Worm (Caenorhabditis elegans) whole organism, young adult: ENCODE measurements around the gene F54H12.7.

Experiments
- B0035.1 ChIP-seq: sonication (generic microtip); optimal IDR thresholded peaks from 2 replicates; lab custom pipeline; 2016; ENCODE audit warnings: missing genetic modification characterization, mild to moderate bottlenecking, missing compliant biosample characterization, missing genotype, missing genetic modification reagents
- F23B12.7 ChIP-seq: sonication (generic microtip); optimal IDR thresholded peaks from 2 replicates; lab custom pipeline; 2017; ENCODE audit warnings: missing genetic modification characterization, mild to moderate bottlenecking, missing compliant biosample characterization, antibody characterized with exemption, moderate library complexity; ENCODE audit not compliant: insufficient read depth
- F52B5.7 ChIP-seq: sonication (generic microtip); optimal IDR thresholded peaks from 2 replicates; lab custom pipeline; 2016; ENCODE audit warnings: mild to moderate bottlenecking, missing genetic modification characterization, missing compliant biosample characterization
- F55B11.4 ChIP-seq: sonication (generic microtip); optimal IDR thresholded peaks from 2 replicates; lab custom pipeline; 2016; ENCODE audit warnings: missing compliant biosample characterization, missing genetic modification characterization, borderline replicate concordance; ENCODE audit not compliant: insufficient read depth
- F57A8.1 ChIP-seq: fragments of 200-800 bp; sonication (Bioruptor generic); optimal IDR thresholded peaks from 2 replicates; lab custom pipeline; 2018; ENCODE audit warnings: mild to moderate bottlenecking, missing genetic modification characterization, moderate library complexity, missing compliant biosample characterization
- F57C9.4 ChIP-seq: sonication (generic microtip); optimal IDR thresholded peaks from 2 replicates; lab custom pipeline; 2017; ENCODE audit warnings: mild to moderate bottlenecking, missing genetic modification characterization, missing compliant biosample characterization
- K12H6.12 ChIP-seq: fragments of 200-800 bp; sonication (Bioruptor generic); optimal IDR thresholded peaks from 2 replicates; lab custom pipeline; 2018; ENCODE audit warnings: mild to moderate bottlenecking, missing genetic modification characterization, missing compliant biosample characterization
- T26A5.8 ChIP-seq: sonication (generic microtip); optimal IDR thresholded peaks from 2 replicates; lab custom pipeline; 2016; ENCODE audit warnings: missing genetic modification characterization, missing compliant biosample characterization
- Y53F4B.3 ChIP-seq: fragments of 200-800 bp; sonication (Bioruptor generic); IDR thresholded peaks from 2 replicates; pipeline ENCODE4 v1.3.6; 2022; ENCODE audit warnings: missing genetic modification reagents, missing genetic modification characterization, missing compliant biosample characterization
- Y95B8A.8 ChIP-seq: fragments of 200-800 bp; sonication (Bioruptor generic); IDR thresholded peaks from 2 replicates; pipeline ENCODE4 v1.3.6; 2022; ENCODE audit warnings: missing genetic modification reagents, missing genetic modification characterization, missing compliant biosample characterization
- attf-5 ChIP-seq: fragments of 200-800 bp; sonication (Bioruptor generic); optimal IDR thresholded peaks from 2 replicates; lab custom pipeline; 2018; ENCODE audit warnings: mild to moderate bottlenecking, missing genetic modification characterization, missing compliant biosample characterization
- attf-6 ChIP-seq: fragments of 200-800 bp; sonication (Bioruptor generic); IDR thresholded peaks from 2 replicates; pipeline ENCODE4 v1.3.6; 2022; ENCODE audit warnings: missing genetic modification reagents, missing genetic modification characterization, missing compliant biosample characterization
- ceh-40 ChIP-seq: fragments of 200-800 bp; sonication (Bioruptor generic); IDR thresholded peaks from 2 replicates; pipeline ENCODE4 v1.3.6; 2022; ENCODE audit warnings: missing genetic modification characterization, missing compliant biosample characterization
- chd-7 ChIP-seq: sonication (generic microtip); optimal IDR thresholded peaks from 2 replicates; lab custom pipeline; 2016; ENCODE audit warnings: mild to moderate bottlenecking, missing genetic modification characterization, moderate library complexity, missing compliant biosample characterization
- efl-1 ChIP-seq: fragments of 150-350 bp; optimal IDR thresholded peaks from 2 replicates; lab custom pipeline; 2014; ENCODE audit warnings: missing biosample characterization, missing genetic modification reagents, missing genetic modification characterization
- ekl-4 ChIP-seq: fragments of 200-800 bp; sonication (Bioruptor generic); IDR thresholded peaks from 2 replicates; pipeline ENCODE4 v1.3.6; 2022; ENCODE audit warnings: missing genetic modification reagents, missing genetic modification characterization, missing compliant biosample characterization
- fkh-3 ChIP-seq: sonication (generic microtip); optimal IDR thresholded peaks from 2 replicates; lab custom pipeline; 2016; ENCODE audit warnings: mild to moderate bottlenecking, missing genetic modification characterization, missing compliant biosample characterization
- gei-17 ChIP-seq: fragments of 200-800 bp; sonication (Bioruptor generic); optimal IDR thresholded peaks from 2 replicates; lab custom pipeline; 2018; ENCODE audit warnings: mild to moderate bottlenecking, missing genetic modification characterization, missing compliant biosample characterization
- him-1 ChIP-seq: sonication (generic microtip); optimal IDR thresholded peaks from 2 replicates; lab custom pipeline; 2016; ENCODE audit warnings: missing genotype, missing genetic modification reagents, missing genetic modification characterization, missing compliant biosample characterization
- hmg-1.2 ChIP-seq: fragments of 200-800 bp; sonication (Bioruptor generic); IDR thresholded peaks from 2 replicates; pipeline ENCODE4 v1.3.6; 2022; ENCODE audit warnings: missing genetic modification reagents, missing genetic modification characterization, missing compliant biosample characterization
- lag-1 ChIP-seq: fragments of 200-800 bp; sonication (Bioruptor generic); IDR thresholded peaks from 2 replicates; pipeline ENCODE4 v1.3.6; 2022; ENCODE audit warnings: missing genetic modification reagents, missing genetic modification characterization, missing compliant biosample characterization
- let-607 ChIP-seq, 2 experiments: fragments of 200-800 bp in 1 of 2; sonication (Bioruptor generic) in 1 of 2; sonication (generic microtip) in 1 of 2; optimal IDR thresholded peaks; 2 replicates each; lab custom pipeline; 2016 to 2018; ENCODE audit warnings: mild to moderate bottlenecking in 2 of 2, missing compliant biosample characterization in 2 of 2, missing genetic modification characterization in 2 of 2, moderate library complexity in 2 of 2, missing genotype in 1 of 2
- lin-40 ChIP-seq: sonication (generic microtip); optimal IDR thresholded peaks from 2 replicates; lab custom pipeline; 2016; ENCODE audit warnings: missing genetic modification characterization, mild to moderate bottlenecking, missing compliant biosample characterization, missing genotype, missing genetic modification reagents
- madf-10 ChIP-seq: sonication (generic microtip); optimal IDR thresholded peaks from 2 replicates; lab custom pipeline; 2016; ENCODE audit warnings: mild to moderate bottlenecking, missing genetic modification characterization, missing compliant biosample characterization
- madf-6 ChIP-seq: fragments of 200-800 bp; sonication (Bioruptor generic); IDR thresholded peaks from 2 replicates; pipeline ENCODE4 v1.3.6; 2022; ENCODE audit warnings: missing genetic modification reagents, missing genetic modification characterization, missing compliant biosample characterization
- mel-28 ChIP-seq: sonication (generic microtip); optimal IDR thresholded peaks from 2 replicates; lab custom pipeline; 2016; ENCODE audit warnings: borderline replicate concordance, mild to moderate bottlenecking, missing genetic modification characterization, missing compliant biosample characterization
- mes-4 ChIP-seq: sonication (generic microtip); optimal IDR thresholded peaks from 2 replicates; lab custom pipeline; 2016; ENCODE audit warnings: missing genotype, missing genetic modification characterization, missing compliant biosample characterization
- pbrm-1 ChIP-seq: fragments of 200-800 bp; sonication (Bioruptor generic); IDR thresholded peaks from 2 replicates; pipeline ENCODE4 v1.3.6; 2022; ENCODE audit warnings: missing genetic modification reagents, missing genetic modification characterization, missing compliant biosample characterization
- rcor-1 ChIP-seq: fragments of 200-800 bp; sonication (Bioruptor generic); IDR thresholded peaks from 2 replicates; pipeline ENCODE4 v1.3.6; 2022; ENCODE audit warnings: missing genetic modification reagents, missing genetic modification characterization, missing compliant biosample characterization
- sdz-38 ChIP-seq: sonication (generic microtip); optimal IDR thresholded peaks from 2 replicates; lab custom pipeline; 2016; ENCODE audit warnings: missing genotype, missing genetic modification characterization, missing compliant biosample characterization
- snpc-3.4 ChIP-seq: sonication (generic microtip); optimal IDR thresholded peaks from 2 replicates; lab custom pipeline; 2017; ENCODE audit warnings: missing genetic modification characterization, mild to moderate bottlenecking, missing compliant biosample characterization, antibody characterized with exemption, moderate library complexity, missing genotype, missing genetic modification reagents
- tbp1 ChIP-seq: fragments of 200-800 bp; sonication (Bioruptor generic); optimal IDR thresholded peaks from 2 replicates; lab custom pipeline; 2018; ENCODE audit warnings: mild to moderate bottlenecking, missing genetic modification characterization, missing compliant biosample characterization
- tlf-1 ChIP-seq: fragments of 200-800 bp; sonication (Bioruptor generic); optimal IDR thresholded peaks from 2 replicates; lab custom pipeline; 2018; ENCODE audit warnings: mild to moderate bottlenecking, missing genetic modification characterization, missing compliant biosample characterization
- unc-130 ChIP-seq: sonication (generic microtip); optimal IDR thresholded peaks from 2 replicates; lab custom pipeline; 2016; ENCODE audit warnings: missing genetic modification reagents, missing genetic modification characterization, missing compliant biosample characterization
- unc-62 ChIP-seq: fragments of 150-350 bp; optimal IDR thresholded peaks from 2 replicates; lab custom pipeline; 2014; ENCODE audit warnings: missing biosample characterization, missing genetic modification reagents, missing genetic modification characterization
- xnd-1 ChIP-seq: sonication (generic microtip); optimal IDR thresholded peaks from 2 replicates; lab custom pipeline; 2016; ENCODE audit warnings: missing genotype, missing genetic modification reagents, missing genetic modification characterization, missing compliant biosample characterization
- ztf-18 ChIP-seq: sonication (generic microtip); optimal IDR thresholded peaks from 2 replicates; lab custom pipeline; 2016; ENCODE audit warnings: missing genotype, mild to moderate bottlenecking, missing genetic modification characterization, missing compliant biosample characterization
- ztf-22 ChIP-seq: fragments of 200-800 bp; sonication (Bioruptor generic); optimal IDR thresholded peaks from 2 replicates; lab custom pipeline; 2018; ENCODE audit warnings: mild to moderate bottlenecking, missing genetic modification characterization, moderate library complexity, missing compliant biosample characterization
- ztf-3 ChIP-seq: fragments of 200-800 bp; sonication (Bioruptor generic); optimal IDR thresholded peaks from 2 replicates; lab custom pipeline; 2018; ENCODE audit warnings: mild to moderate bottlenecking, missing genetic modification characterization, missing compliant biosample characterization

Gene F54H12.7

DNA sequence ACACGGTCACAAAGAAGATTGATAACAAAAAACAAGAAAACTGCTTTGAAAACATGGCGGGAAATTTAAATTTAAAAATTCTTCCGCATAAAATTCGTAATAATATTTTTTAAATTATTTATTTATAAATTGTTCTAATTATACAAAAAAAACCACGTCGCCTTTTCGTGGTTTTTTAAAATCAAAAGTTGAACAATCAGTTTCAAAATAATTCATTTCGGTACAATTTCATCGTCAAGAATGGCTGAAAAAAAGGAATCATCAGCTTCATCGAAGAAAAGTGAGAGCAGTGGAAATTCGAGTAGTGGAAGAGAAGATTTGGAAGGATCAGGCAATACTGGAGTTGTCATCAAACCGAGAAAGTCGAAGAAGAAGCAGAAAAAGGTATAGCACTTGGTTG lies at the start of gene F54H12.7, which contains the start of gene F54H12.8:
TSS of gene F54H12.7 (plus strand) at position 229 of the 400 bp plus-strand sequence.
TSS of gene F54H12.8 (minus strand) at position 101 of the 400 bp plus-strand sequence.
- no peak for TF ChIP-seq F55B11.4 (tag; lab: Kevin White, UChicago)
- no peak for TF ChIP-seq lin-40 (tag; lab: Kevin White, UChicago)
- no peak for TF ChIP-seq ztf-18 (tag; lab: Kevin White, UChicago)
- no peak for TF ChIP-seq unc-62 (GFP tag; lab: Kevin White, UChicago)
- TF ChIP-seq ztf-22 (GFP tag; lab: Kevin White, UChicago), result no peak
- no peak for TF ChIP-seq ztf-3 (GFP tag; lab: Kevin White, UChicago)

DNA sequence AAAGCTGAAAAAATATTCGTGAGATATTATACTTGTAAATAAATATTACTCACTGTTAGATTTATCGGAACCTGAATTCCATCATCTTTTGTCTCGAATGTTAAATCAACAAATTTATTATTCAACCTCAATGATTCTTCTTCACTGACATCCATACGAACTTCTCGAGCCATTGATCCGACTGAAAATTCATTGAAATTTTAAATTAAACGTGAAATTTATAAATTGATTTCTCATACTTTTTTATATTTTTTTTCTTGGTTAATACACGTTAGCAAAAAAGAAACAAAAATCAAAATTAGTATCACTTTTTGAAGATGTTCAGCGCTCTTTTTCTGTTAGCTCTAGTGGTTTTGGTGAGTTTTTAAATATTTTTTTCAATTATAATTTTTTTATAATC lies 49.3 kb upstream of the F54H12.7 start, which contains the start of gene C29E4.14:
TSS of gene C29E4.14 (plus strand) at position 301 of the 400 bp plus-strand sequence.
- TF ChIP-seq B0035.1 (tag; lab: Kevin White, UChicago) (no peak), madf-10 (tag; lab: Kevin White, UChicago) (no peak), K12H6.12 (tag; lab: Kevin White, UChicago) (no peak)

DNA sequence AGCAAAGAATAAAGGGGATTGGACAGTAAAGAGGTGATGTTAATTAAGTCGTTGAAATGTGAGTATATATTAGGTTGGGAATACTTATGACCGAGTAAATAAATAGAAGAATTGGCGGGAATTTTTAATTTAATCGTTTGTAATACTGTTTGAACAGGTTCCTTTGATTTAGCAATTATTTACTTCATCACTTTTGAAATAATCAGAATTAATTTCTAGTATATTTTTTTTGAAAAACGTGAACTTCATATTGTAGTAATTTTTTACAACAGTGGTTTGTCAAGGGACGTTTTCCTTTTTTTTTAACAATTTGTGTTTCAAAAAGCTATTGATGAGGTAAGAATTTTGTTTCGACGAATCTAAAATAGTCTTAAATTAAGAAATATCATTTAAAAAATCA lies 46.9 kb upstream of the F54H12.7 start, which contains the start of gene C29E4.17:
TSS of gene C29E4.17 (plus strand) at position 301 of the 400 bp plus-strand sequence.
- TF ChIP-seq pbrm-1 (GFP tag; lab: Robert Waterston, UW) (no peak), madf-6 (GFP tag; lab: Robert Waterston, UW) (no peak), tlf-1 (GFP tag; lab: Kevin White, UChicago) (no peak), mes-4 (tag; lab: Kevin White, UChicago) (no peak), F57C9.4 (tag; lab: Kevin White, UChicago) (no peak), let-607 (tag; optimal IDR thresholded peaks at IDR 0.05; lab: Kevin White, UChicago) (no peak), lin-40 (tag; lab: Kevin White, UChicago) (no peak), T26A5.8 (tag; lab: Kevin White, UChicago) (no peak)

DNA sequence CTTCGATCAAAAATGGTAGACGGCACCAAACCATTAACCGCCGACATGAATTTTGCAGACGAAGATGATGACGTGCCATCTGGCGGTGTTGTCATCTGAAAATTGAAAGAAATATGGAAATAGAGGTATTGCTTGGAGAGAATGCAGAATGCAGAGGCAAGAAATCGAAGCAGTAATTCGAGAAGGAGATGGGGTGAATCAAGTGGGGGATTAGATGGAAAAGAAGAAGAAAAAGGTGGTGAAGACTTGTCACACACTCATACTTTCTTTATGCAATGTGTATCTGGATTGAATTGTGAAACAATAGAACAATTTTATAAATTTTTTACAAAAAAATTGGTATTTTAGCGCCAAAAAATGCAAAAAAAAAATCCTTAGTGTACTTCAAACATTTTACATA lies 44.3 kb upstream of the F54H12.7 start, which contains the start of gene tag-250:
TSS of gene tag-250 (minus strand) at position 101 of the 400 bp plus-strand sequence.
- TF ChIP-seq attf-5, result no peak
- no peak for TF ChIP-seq tbp1 (GFP tag; lab: Kevin White, UChicago)

DNA sequence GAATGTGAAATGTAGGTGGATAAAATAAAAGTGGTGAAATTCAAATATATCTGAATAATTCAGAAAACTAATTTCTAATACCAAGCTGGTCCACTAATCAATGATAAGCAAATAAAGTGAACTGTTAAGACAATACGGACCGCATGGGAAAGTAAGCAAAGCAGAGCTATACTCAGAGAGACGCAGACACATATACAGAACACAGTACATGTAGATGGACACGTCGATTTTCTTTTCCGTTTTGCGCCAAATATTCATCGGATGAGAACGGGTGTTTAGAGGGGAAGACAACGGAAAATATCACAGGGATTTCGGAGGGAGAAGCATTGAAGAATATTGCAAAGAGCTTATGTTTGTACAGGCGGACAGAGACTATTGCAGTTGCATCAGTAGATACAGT lies 43.2 kb upstream of the F54H12.7 start:
- no peak for TF ChIP-seq rcor-1 (GFP tag; lab: Robert Waterston, UW)
- TF ChIP-seq hmg-1.2 (GFP tag; lab: Robert Waterston, UW), result peak; percentile 36; the same call in 1 of the 2 replicates

DNA sequence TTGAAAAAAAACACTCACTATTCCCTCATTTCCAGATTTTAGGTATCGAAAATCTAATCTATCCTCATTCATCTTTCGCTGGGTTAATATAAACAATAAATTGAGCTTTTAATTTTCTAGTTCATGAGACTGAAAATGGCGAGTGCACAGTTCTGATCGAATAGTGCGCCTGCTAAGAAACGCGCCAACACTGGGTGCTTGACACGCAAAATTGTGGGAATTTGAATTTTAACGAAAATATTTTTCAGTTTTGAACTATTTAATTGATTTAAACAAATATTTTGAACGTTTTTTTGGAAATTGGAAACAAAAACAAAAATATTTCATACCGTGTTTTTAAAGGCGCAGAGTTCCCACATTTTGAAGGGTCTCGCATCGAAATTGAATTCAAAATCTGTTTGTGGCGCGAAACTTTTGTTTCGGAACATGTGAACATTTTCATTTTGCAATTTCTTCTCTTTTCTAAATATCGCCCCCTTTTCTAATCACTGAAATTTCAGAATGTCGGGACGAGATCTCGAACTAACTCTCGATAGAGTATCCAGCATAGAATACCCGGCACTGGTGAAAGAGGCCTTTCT lies 40.5 kb upstream of the F54H12.7 start, which contains the start of the genes C29E4.13 and npp-15:
TSS of gene C29E4.13 (minus strand) at position 169 of the 581 bp plus-strand sequence.
TSS of gene npp-15 (plus strand) at position 495 of the 581 bp plus-strand sequence.
- TF ChIP-seq Y95B8A.8 (GFP tag; lab: Robert Waterston, UW), result no peak
- peak; percentile 9 for TF ChIP-seq unc-130 (GFP tag; lab: Kevin White, UChicago)
- no peak for TF ChIP-seq ceh-40 (GFP tag; lab: Robert Waterston, UW)
- TF ChIP-seq sdz-38 (tag; lab: Kevin White, UChicago), result no peak
- no peak for TF ChIP-seq him-1 (tag; lab: Kevin White, UChicago)
- TF ChIP-seq F57A8.1 (GFP tag; lab: Kevin White, UChicago), result no peak
- peak; percentile 60 for TF ChIP-seq xnd-1
- no peak for TF ChIP-seq ekl-4 (GFP tag; lab: Robert Waterston, UW)
- peak; percentile 90 for TF ChIP-seq ztf-18 (tag; lab: Kevin White, UChicago)
- no peak for TF ChIP-seq lag-1 (GFP tag; lab: Robert Waterston, UW)
- no peak for TF ChIP-seq mes-4 (tag; lab: Kevin White, UChicago)
- no peak for TF ChIP-seq chd-7 (tag; lab: Kevin White, UChicago)
- no peak for TF ChIP-seq mel-28
- TF ChIP-seq gei-17 (GFP tag; lab: Kevin White, UChicago), result no peak
- no peak for TF ChIP-seq Y53F4B.3 (GFP tag; lab: Robert Waterston, UW)
- TF ChIP-seq F52B5.7 (tag; lab: Kevin White, UChicago), result no peak
- TF ChIP-seq attf-6 (GFP tag; lab: Robert Waterston, UW), result no peak
- TF ChIP-seq efl-1, result peak; percentile 87
- TF ChIP-seq F23B12.7 (tag; lab: Kevin White, UChicago), result no peak
- TF ChIP-seq fkh-3 (tag; lab: Kevin White, UChicago), result no peak
- TF ChIP-seq snpc-3.4 (tag; lab: Kevin White, UChicago), result no peak
